Fruit fly (Drosophila melanogaster) whole organism, pupa: ENCODE measurements around the gene CG43220.

Experiments used
- CG10348 ChIP-seq: fragments of 200-800 bp; sonication (Bioruptor generic); IDR thresholded peaks from 2 replicates; pipeline ENCODE4 v1.3.6; 2022; ENCODE audit warnings: missing biosample characterization, missing genetic modification characterization
- CG12605 ChIP-seq: fragments of 200-800 bp; sonication (Bioruptor generic); IDR thresholded peaks from 2 replicates; pipeline ENCODE4 v1.3.6; 2022; ENCODE audit warnings: missing biosample characterization, missing genetic modification characterization
- CG13204 ChIP-seq: fragments of 200-800 bp; sonication (Bioruptor generic); optimal IDR thresholded peaks from 2 replicates; lab custom pipeline; 2018; ENCODE audit warnings: missing biosample characterization, mild to moderate bottlenecking, missing genetic modification characterization, moderate library complexity
- CG14655 ChIP-seq: fragments of 200-800 bp; sonication (Bioruptor generic); optimal IDR thresholded peaks from 3 replicates; lab custom pipeline; 2017; ENCODE audit warnings: mild to moderate bottlenecking, missing biosample characterization, missing genetic modification reagents, missing genetic modification characterization
- CG15710 ChIP-seq: fragments of 200-800 bp; sonication (Bioruptor generic); optimal IDR thresholded peaks from 2 replicates; lab custom pipeline; 2018; ENCODE audit warnings: missing biosample characterization, mild to moderate bottlenecking, missing genetic modification characterization, moderate library complexity
- CG17806 ChIP-seq: fragments of 200-800 bp; sonication (Bioruptor generic); optimal IDR thresholded peaks from 2 replicates; lab custom pipeline; 2018; ENCODE audit warnings: missing biosample characterization, mild to moderate bottlenecking, missing genetic modification characterization, moderate library complexity
- CG32121 ChIP-seq: fragments of 200-800 bp; sonication (Bioruptor generic); IDR thresholded peaks from 2 replicates; pipeline ENCODE4 v1.3.6; 2022; ENCODE audit warnings: missing biosample characterization, missing genetic modification characterization
- CG34367 ChIP-seq: fragments of 200-800 bp; sonication (Bioruptor generic); optimal IDR thresholded peaks from 2 replicates; lab custom pipeline; 2018; ENCODE audit warnings: missing biosample characterization, mild to moderate bottlenecking, missing genetic modification characterization
- CG4496 ChIP-seq: fragments of 200-800 bp; sonication (Bioruptor generic); IDR thresholded peaks from 3 replicates; pipeline ENCODE4 v1.3.6; 2022; ENCODE audit warnings: missing biosample characterization, missing genetic modification characterization
- CG8159 ChIP-seq: fragments of 200-800 bp; sonication (Bioruptor generic); optimal IDR thresholded peaks from 3 replicates; lab custom pipeline; 2018; ENCODE audit warnings: missing biosample characterization, mild to moderate bottlenecking, missing genetic modification characterization, moderate library complexity
- CG8301 ChIP-seq: fragments of 200-800 bp; sonication (Bioruptor generic); optimal IDR thresholded peaks from 2 replicates; lab custom pipeline; 2018; ENCODE audit warnings: missing biosample characterization, mild to moderate bottlenecking, missing genetic modification characterization
- CG9948 ChIP-seq: fragments of 200-800 bp; sonication (Bioruptor generic); optimal IDR thresholded peaks from 2 replicates; lab custom pipeline; 2018; ENCODE audit warnings: missing biosample characterization, mild to moderate bottlenecking, missing genetic modification characterization, moderate library complexity
- D1 ChIP-seq: fragments of 200-800 bp; sonication (Bioruptor generic); optimal IDR thresholded peaks from 2 replicates; lab custom pipeline; 2018; ENCODE audit warnings: missing biosample characterization, mild to moderate bottlenecking, missing genetic modification characterization, moderate library complexity
- EcR ChIP-seq: fragments of 200-800 bp; sonication (Bioruptor generic); optimal IDR thresholded peaks from 3 replicates; lab custom pipeline; 2019; ENCODE audit warnings: missing biosample characterization, missing genetic modification characterization, mild to moderate bottlenecking, moderate library complexity, missing genetic modification reagents
- Ets98B ChIP-seq: fragments of 200-800 bp; sonication (Bioruptor generic); IDR thresholded peaks from 2 replicates; pipeline ENCODE4 v1.3.6; 2022; ENCODE audit warnings: missing biosample characterization, missing genetic modification characterization
- Pif1A ChIP-seq: fragments of 200-800 bp; sonication (Bioruptor generic); optimal IDR thresholded peaks from 3 replicates; lab custom pipeline; 2016; ENCODE audit warnings: missing biosample characterization, missing genetic modification characterization
- Pif1B ChIP-seq: fragments of 200-800 bp; sonication (Bioruptor generic); optimal IDR thresholded peaks from 3 replicates; lab custom pipeline; 2016; ENCODE audit warnings: missing biosample characterization, missing genetic modification characterization
- Snoo ChIP-seq: fragments of 200-800 bp; sonication (Bioruptor generic); optimal IDR thresholded peaks from 3 replicates; lab custom pipeline; 2017; ENCODE audit warnings: missing biosample characterization, mild to moderate bottlenecking, missing genetic modification characterization, inconsistent platforms
- fd96Ca ChIP-seq: fragments of 200-800 bp; sonication (Bioruptor generic); IDR thresholded peaks from 3 replicates; pipeline ENCODE4 v1.3.6; 2022; ENCODE audit warnings: missing biosample characterization, missing genetic modification characterization
- gl ChIP-seq: fragments of 200-800 bp; sonication (Bioruptor generic); optimal IDR thresholded peaks from 2 replicates; lab custom pipeline; 2018; ENCODE audit warnings: missing biosample characterization, mild to moderate bottlenecking, missing genetic modification characterization
- rn ChIP-seq: fragments of 200-800 bp; sonication (Bioruptor generic); IDR thresholded peaks from 2 replicates; pipeline ENCODE4 v1.3.6; 2022; ENCODE audit warnings: missing biosample characterization, missing genetic modification characterization

Gene CG43220

dm6 chr2L:17486264-17486663 lies at the start of gene CG43220:
Gene CG43220, plus strand, starts transcription at chr2L:17486564.
- TF ChIP-seq CG10348 = no peak
- TF ChIP-seq fd96Ca (GFP tag; lab: Robert Waterston, UW) = no peak
- TF ChIP-seq CG13204 = no peak
- no peak for TF ChIP-seq CG14655 (GFP tag; lab: Kevin White, UChicago)
- TF ChIP-seq CG17806 (tag; lab: Kevin White, UChicago) = no peak
- no peak for TF ChIP-seq Pif1A (GFP tag; lab: Kevin White, UChicago)
- TF ChIP-seq CG9948 = no peak
- TF ChIP-seq Pif1B (GFP tag; lab: Kevin White, UChicago) = no peak
- no peak for TF ChIP-seq EcR
- no peak for TF ChIP-seq CG4496 (GFP tag; lab: Robert Waterston, UW)
- TF ChIP-seq CG12605 (GFP tag; lab: Robert Waterston, UW) = no peak
- no peak for TF ChIP-seq Snoo (tag; lab: Kevin White, UChicago)

dm6 chr2L:17437594-17437993 lies 48.8 kb upstream of the CG43220 start:
- TF ChIP-seq CG32121 (GFP tag; lab: Robert Waterston, UW) (no peak), CG10348 (no peak), CG8159 (tag; lab: Kevin White, UChicago) (no peak), CG15710 (no peak), fd96Ca (GFP tag; lab: Robert Waterston, UW) (no peak), Snoo (tag; lab: Kevin White, UChicago) (no peak), CG9948 (no peak), Ets98B (GFP tag; lab: Robert Waterston, UW) (no peak), CG17806 (tag; lab: Kevin White, UChicago) (no peak), D1 (tag; lab: Kevin White, UChicago) (no peak)

DNA sequence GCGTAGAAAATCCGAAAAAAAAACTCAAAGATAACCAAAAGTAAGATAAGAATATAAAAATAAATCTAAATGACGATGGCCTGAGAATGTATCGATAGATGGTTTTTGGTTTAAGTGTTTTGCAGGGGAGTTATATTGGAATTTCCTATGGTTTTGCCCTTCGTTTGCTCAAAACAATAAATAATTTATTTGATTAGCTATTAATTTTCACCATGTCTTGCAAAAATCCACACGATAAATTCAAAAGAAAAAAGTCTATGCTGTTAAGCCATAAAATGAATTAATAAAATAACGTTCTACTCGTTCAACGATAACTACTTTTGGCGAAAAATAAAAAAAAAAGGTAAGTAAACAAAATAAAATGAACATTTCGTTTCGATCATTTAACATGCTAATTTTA lies 39.3 kb upstream of the CG43220 start:
- TF ChIP-seq D1 (tag; lab: Kevin White, UChicago) = no peak
- TF ChIP-seq CG34367 (tag; lab: Kevin White, UChicago) = no peak
- no peak for TF ChIP-seq EcR
- no peak for TF ChIP-seq CG10348
- TF ChIP-seq CG13204 = no peak
- no peak for TF ChIP-seq CG17806 (tag; lab: Kevin White, UChicago)
- TF ChIP-seq rn (GFP tag; lab: Robert Waterston, UW) = no peak
- TF ChIP-seq CG15710 = no peak
- TF ChIP-seq fd96Ca (GFP tag; lab: Robert Waterston, UW) = no peak
- TF ChIP-seq Pif1A (GFP tag; lab: Kevin White, UChicago) = no peak
- TF ChIP-seq gl (tag; lab: Kevin White, UChicago) = no peak
- TF ChIP-seq, all 21 proteins: peak for 0

- peak; percentile 53; the same call in 2 of the 3 replicates for TF ChIP-seq CG4496 (GFP tag; lab: Robert Waterston, UW)
- no peak for TF ChIP-seq CG34367 (tag; lab: Kevin White, UChicago)
- TF ChIP-seq D1 (tag; lab: Kevin White, UChicago) = no peak
- TF ChIP-seq CG32121 (GFP tag; lab: Robert Waterston, UW) = 0 out of 2 replicates have a peak, but pooled peaks have one; percentile 27
Measured at dm6 chr2L:17448435-17448834, 37.9 kb upstream of the CG43220 start.

DNA sequence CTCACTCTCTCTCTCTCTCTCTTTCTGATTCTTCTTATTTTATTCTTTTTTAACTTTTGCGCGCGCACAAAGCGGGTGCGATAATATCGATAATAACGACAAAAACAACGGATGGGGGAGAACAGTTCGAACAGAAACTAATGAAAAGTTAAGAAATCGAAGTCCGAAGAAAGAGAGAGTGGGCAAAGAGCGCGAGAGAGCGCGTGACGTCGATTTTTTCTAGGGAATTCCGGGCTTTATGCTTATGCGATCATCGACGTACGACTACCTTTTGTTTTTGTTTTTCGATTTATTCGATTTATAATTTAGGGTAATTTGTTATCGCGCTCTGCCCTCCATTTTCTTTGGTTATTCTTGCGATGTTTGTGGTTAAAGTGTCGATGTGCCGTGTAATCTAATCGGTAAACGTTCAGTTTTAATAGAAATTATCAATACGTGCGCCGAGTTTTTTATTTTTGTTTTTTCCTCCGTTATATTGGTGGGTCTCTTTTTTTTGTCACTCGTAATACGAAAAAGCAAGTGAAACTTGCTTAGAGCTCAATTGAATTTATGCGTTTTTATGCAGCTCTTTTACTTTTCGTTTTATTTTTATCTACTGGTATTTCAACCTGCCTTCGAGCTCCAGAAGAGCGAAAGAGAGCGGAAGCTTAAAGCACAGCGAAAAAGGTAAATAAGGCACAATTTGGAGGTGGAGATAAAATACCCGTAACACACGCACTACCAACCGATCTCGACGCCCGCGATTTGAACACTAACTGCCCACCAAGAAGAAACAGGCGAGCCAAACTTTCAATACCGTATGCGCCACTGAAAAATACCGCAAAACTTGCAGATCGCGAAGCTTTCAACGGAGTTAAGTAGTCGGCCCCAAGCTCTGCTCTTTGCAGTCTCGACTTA lies 36.5 kb upstream of the CG43220 start, which contains the start of gene dl:
dl (minus strand) TSS at position 757 of the 897 bp plus-strand sequence.
- peak; percentile 62; the same call in 1 of the 2 replicates for TF ChIP-seq CG12605 (GFP tag; lab: Robert Waterston, UW)
- TF ChIP-seq Pif1A (GFP tag; lab: Kevin White, UChicago) = peak; percentile 42
- TF ChIP-seq D1 (tag; lab: Kevin White, UChicago) = no peak
- TF ChIP-seq Snoo (tag; lab: Kevin White, UChicago) = no peak
- peak; percentile 43 for TF ChIP-seq Ets98B (GFP tag; lab: Robert Waterston, UW)
- TF ChIP-seq CG34367 (tag; lab: Kevin White, UChicago) = no peak
- peak; percentile 62 for TF ChIP-seq rn (GFP tag; lab: Robert Waterston, UW)
- TF ChIP-seq CG9948 = peak; percentile 31
- peak; percentile 69 for TF ChIP-seq CG14655 (GFP tag; lab: Kevin White, UChicago)
- no peak for TF ChIP-seq CG13204
- TF ChIP-seq CG4496 (GFP tag; lab: Robert Waterston, UW) = peak; percentile 33; the same call in 2 of the 3 replicates
- peak; percentile 50 for TF ChIP-seq Pif1B (GFP tag; lab: Kevin White, UChicago)
- peak; percentile 22 for TF ChIP-seq EcR
- peak; percentile 68 for TF ChIP-seq CG8301
- peak; percentile 77 for TF ChIP-seq fd96Ca (GFP tag; lab: Robert Waterston, UW)
- TF ChIP-seq CG32121 (GFP tag; lab: Robert Waterston, UW) = peak; percentile 68
- peak; percentile 14 for TF ChIP-seq gl (tag; lab: Kevin White, UChicago)
- TF ChIP-seq CG15710 = peak; percentile 27
- TF ChIP-seq CG8159 (tag; lab: Kevin White, UChicago) = no peak
- TF ChIP-seq CG10348 = no peak
- peak; percentile 7 for TF ChIP-seq CG17806 (tag; lab: Kevin White, UChicago)
- TF ChIP-seq, all 21 proteins: peak for 15
